Worm (Caenorhabditis elegans) whole organism, L4 larva: Measurements from ENCODE around the gene acs-1.

Experiments
- F44E2.7 ChIP-seq: fragments of 200-800 bp; sonication (Bioruptor generic); IDR thresholded peaks from 2 replicates; pipeline ENCODE4 v2.1.2; 2022; ENCODE audit warnings: missing genetic modification characterization, missing compliant biosample characterization
- R02D3.7 ChIP-seq: fragments of 150-350 bp; sonication (generic microtip); optimal IDR thresholded peaks from 3 replicates; lab custom pipeline; 2014; ENCODE audit warnings: missing biosample characterization, missing genetic modification characterization
- T20F7.1 ChIP-seq: fragments of 200-800 bp; sonication (Bioruptor generic); optimal IDR thresholded peaks from 2 replicates; lab custom pipeline; 2018; ENCODE audit warnings: mild to moderate bottlenecking, missing genetic modification characterization, missing compliant biosample characterization
- Y105C5A.15 ChIP-seq: fragments of 200-800 bp; sonication (Bioruptor generic); IDR thresholded peaks from 2 replicates; pipeline ENCODE4 v1.3.6; 2022; ENCODE audit warnings: missing genetic modification characterization, missing compliant biosample characterization
- ama-1 ChIP-seq: fragments of 150-350 bp; optimal IDR thresholded peaks from 2 replicates; lab custom pipeline; 2014; ENCODE audit warnings: inconsistent platforms, mixed read lengths
- lin-13 ChIP-seq: fragments of 150-350 bp; optimal IDR thresholded peaks from 2 replicates; lab custom pipeline; 2014; ENCODE audit warnings: missing biosample characterization, missing genetic modification reagents, missing genetic modification characterization
- lin-39 ChIP-seq: fragments of 150-350 bp; optimal IDR thresholded peaks from 2 replicates; lab custom pipeline; 2014; ENCODE audit warnings: missing biosample characterization, missing genetic modification reagents, missing genetic modification characterization
- nhr-11 ChIP-seq: fragments of 150-350 bp; optimal IDR thresholded peaks from 2 replicates; lab custom pipeline; 2014; ENCODE audit warnings: missing biosample characterization, missing genetic modification characterization
- php-3 ChIP-seq: fragments of 200-800 bp; sonication (Bioruptor generic); IDR thresholded peaks from 2 replicates; pipeline ENCODE4 v1.3.6; 2022; ENCODE audit warnings: missing genetic modification reagents, missing genetic modification characterization, missing compliant biosample characterization
- tag-97 ChIP-seq: fragments of 200-800 bp; sonication (Bioruptor generic); IDR thresholded peaks from 2 replicates; pipeline ENCODE4 v1.3.6; 2022; ENCODE audit warnings: missing genetic modification characterization, missing compliant biosample characterization
- unc-62 ChIP-seq, 3 experiments: fragments of 150-350 bp in 1 of 3; sonication (generic microtip); optimal IDR thresholded peaks in 2 of 3; peaks in 1 of 3; 1 replicate in 1 of 3; 2 replicates in 2 of 3; lab custom pipeline; 2014 to 2017; ENCODE audit warnings: missing biosample characterization in 3 of 3, missing genetic modification characterization in 3 of 3, missing genetic modification reagents in 3 of 3, missing genotype in 1 of 3
- zag-1 ChIP-seq: fragments of 150-350 bp; optimal IDR thresholded peaks from 2 replicates; lab custom pipeline; 2014; ENCODE audit warnings: missing biosample characterization, missing genetic modification characterization

DNA sequence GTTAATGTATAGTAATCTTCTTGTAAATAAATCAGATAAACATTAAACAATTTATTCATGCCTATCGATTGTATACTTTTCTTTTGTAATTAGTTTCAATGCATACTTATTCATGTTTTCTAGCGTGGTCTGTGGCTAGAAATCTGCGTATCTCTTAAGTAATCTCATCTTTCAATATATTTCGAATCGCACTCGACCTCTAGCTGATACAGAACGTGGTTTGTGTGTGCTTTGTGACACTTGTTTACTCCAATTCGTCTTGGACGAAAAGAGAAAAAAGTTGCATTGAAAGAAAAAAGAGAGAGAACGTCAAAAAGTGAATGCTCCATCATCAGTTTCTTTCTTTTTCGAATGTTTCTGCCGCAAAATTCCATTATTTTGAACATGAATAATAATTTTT lies 26.3 kb upstream of the acs-1 start:
- TF ChIP-seq F44E2.7 (GFP tag; lab: Robert Waterston, UW) (no peak), unc-62 (GFP tag; optimal IDR thresholded peaks at IDR 0.05 in 1 of 2; lab: Kevin White, UChicago) (no peak), unc-62 (tag; optimal IDR thresholded peaks at IDR 0.05; lab: Kevin White, UChicago) (no peak), T20F7.1 (no peak), Y105C5A.15 (GFP tag; lab: Robert Waterston, UW) (no peak), ama-1 (lab: Kevin White, UChicago) (no peak), zag-1 (tag; lab: Kevin White, UChicago) (no peak), php-3 (GFP tag; lab: Robert Waterston, UW) (no peak), lin-39 (tag; lab: Kevin White, UChicago) (no peak), R02D3.7 (no peak), nhr-11 (tag; lab: Kevin White, UChicago) (no peak), lin-13 (GFP tag; lab: Kevin White, UChicago) (no peak), tag-97 (GFP tag; lab: Robert Waterston, UW) (no peak)
